Fruit fly (Drosophila melanogaster): ENCODE results near the gene Argk2.

The Argk2 gene

DNA sequence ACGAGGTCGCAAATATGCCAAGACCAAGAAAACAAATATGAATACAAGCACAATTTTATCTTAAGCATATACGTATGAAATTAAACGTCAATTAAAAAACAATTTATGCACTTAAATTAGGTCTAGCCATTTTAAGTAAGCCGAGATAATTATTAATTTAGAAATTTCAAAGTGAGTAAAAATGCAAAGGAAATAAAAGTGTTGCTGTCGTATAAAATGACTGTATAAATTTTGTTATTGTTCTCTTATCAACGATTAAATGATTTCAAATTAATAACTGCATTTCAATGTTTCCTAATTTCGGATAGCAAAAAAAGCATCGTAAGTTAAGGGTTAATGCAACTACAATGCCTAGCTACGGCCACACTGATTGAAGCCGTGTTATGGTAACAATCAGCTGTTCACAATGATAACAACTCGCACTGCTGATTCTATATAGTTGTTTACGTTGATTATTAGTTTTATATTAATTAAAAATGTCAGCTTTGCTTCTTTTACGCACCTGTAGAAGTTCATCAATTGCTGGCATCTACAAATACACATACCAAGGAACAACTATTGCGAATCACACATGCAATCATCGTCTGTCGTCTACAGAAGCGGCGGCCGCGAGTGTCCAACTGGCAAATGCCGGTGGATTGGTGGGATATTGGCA, 25.6 kb downstream of the Argk2 start, which contains the start of the genes CG4911 and CG4942 (continued):
- TF ChIP-seq maf-S (GFP tag; optimal IDR thresholded peaks at IDR 0.05) (peak; percentile 27), CG30403 (GFP tag; optimal IDR thresholded peaks at IDR 0.05) (peak; percentile 81), H2.0 (GFP tag; IDR thresholded peaks at IDR 0.05) (peak; percentile 54; the same call in 1 of the 2 replicates), danr (GFP tag; IDR thresholded peaks at IDR 0.05) (peak; percentile 64), pum (GFP tag; optimal IDR thresholded peaks at IDR 0.05) (peak; percentile 47), Myb (GFP tag; optimal IDR thresholded peaks at IDR 0.05) (peak; percentile 22), CG3995 (GFP tag; optimal IDR thresholded peaks at IDR 0.05) (peak; percentile 27), ro (GFP tag; IDR thresholded peaks at IDR 0.05) (peak; percentile 44; the same call in 1 of the 2 replicates), B-H2 (GFP tag; optimal IDR thresholded peaks at IDR 0.05) (peak; percentile 55), ttk (GFP tag; IDR thresholded peaks at IDR 0.05) (peak; percentile 49), NC2α (GFP tag; optimal IDR thresholded peaks at IDR 0.05) (peak; percentile 42), wdn (GFP tag; IDR thresholded peaks at IDR 0.05) (no peak), Sox100B (GFP tag; optimal IDR thresholded peaks at IDR 0.05) (peak; percentile 60), CG6854 (GFP tag; optimal IDR thresholded peaks at IDR 0.05) (no peak), CG6765 (GFP tag; optimal IDR thresholded peaks at IDR 0.05) (no peak), tup (GFP tag; optimal IDR thresholded peaks at IDR 0.05) (peak; percentile 12), lov (optimal IDR thresholded peaks at IDR 0.05) (no peak), lov (GFP tag; IDR thresholded peaks at IDR 0.05) (no peak), btn (GFP tag; optimal IDR thresholded peaks at IDR 0.05) (no peak), wor (GFP tag; IDR thresholded peaks at IDR 0.05) (no peak), aop (GFP tag; IDR thresholded peaks at IDR 0.05) (no peak), CG14710 (tag; optimal IDR thresholded peaks at IDR 0.05) (peak; percentile 86), sna (GFP tag; IDR thresholded peaks at IDR 0.05; ENCODE audit: partially characterized antibody) (0 out of 2 replicates have a peak, but pooled peaks have one; percentile 21), CG32767 (GFP tag; IDR thresholded peaks at IDR 0.05) (no peak), CG10209 (GFP tag; optimal IDR thresholded peaks at IDR 0.05) (peak; percentile 64), kah (GFP tag; optimal IDR thresholded peaks at IDR 0.05) (no peak), CG5245 (GFP tag; optimal IDR thresholded peaks at IDR 0.05) (peak; percentile 50), MBD-R2 (GFP tag; IDR thresholded peaks at IDR 0.05) (peak; percentile 91), Tbp (GFP tag; optimal IDR thresholded peaks at IDR 0.05) (peak; percentile 58), CG11085 (GFP tag; IDR thresholded peaks at IDR 0.05) (peak; percentile 54; the same call in 1 of the 2 replicates), CG4424 (GFP tag; optimal IDR thresholded peaks at IDR 0.05) (peak; percentile 73), usp (GFP tag; optimal IDR thresholded peaks at IDR 0.05) (no peak), Ravus (GFP tag; IDR thresholded peaks at IDR 0.05) (no peak; the same call in 1 of the 2 replicates), Dp (GFP tag; optimal IDR thresholded peaks at IDR 0.05) (peak; percentile 1), sens-2 (GFP tag; IDR thresholded peaks at IDR 0.05) (no peak; the same call in 1 of the 2 replicates), org-1 (GFP tag; optimal IDR thresholded peaks at IDR 0.05) (no peak), lbe (GFP tag; optimal IDR thresholded peaks at IDR 0.05) (peak; percentile 18), CG16815 (GFP tag; optimal IDR thresholded peaks at IDR 0.05) (peak; percentile 69), Drgx (GFP tag; IDR thresholded peaks at IDR 0.05) (peak; percentile 52), Lim3 (GFP tag; IDR thresholded peaks at IDR 0.05) (no peak), CG18476 (GFP tag; optimal IDR thresholded peaks at IDR 0.05) (peak; percentile 59), seq (GFP tag; IDR thresholded peaks at IDR 0.05) (peak; percentile 41; the same call in 1 of the 2 replicates), ap (GFP tag; IDR thresholded peaks at IDR 0.05) (peak; percentile 24; the same call in 1 of the 2 replicates), lola (GFP tag; optimal IDR thresholded peaks at IDR 0.05) (peak in 1 of 3 experiments; percentile 77), CG4730 (GFP tag; IDR thresholded peaks at IDR 0.05) (peak; percentile 18; the same call in 1 of the 2 replicates), sisA (GFP tag; IDR thresholded peaks at IDR 0.05) (peak; percentile 70), CG14860 (GFP tag; IDR thresholded peaks at IDR 0.05; ENCODE audit: partially characterized antibody) (no peak), disco-r (GFP tag; optimal IDR thresholded peaks at IDR 0.05) (no peak), bigmax (GFP tag; optimal IDR thresholded peaks at IDR 0.05) (no peak), Awh (GFP tag; IDR thresholded peaks at IDR 0.05) (no peak), Fer3 (tag; optimal IDR thresholded peaks at IDR 0.05) (peak; percentile 62)
